Worm (Caenorhabditis elegans) whole organism, L3 larva: ENCODE data around the gene acr-3.
A peak's percentile ranks its signal among the peaks of the same experiment; 100 is the strongest.

Experiments
- ama-1 ChIP-seq: fragments of 150-350 bp; optimal IDR thresholded peaks from 2 replicates; lab custom pipeline; 2018
- nhr-237 ChIP-seq: fragments of 150-350 bp; optimal IDR thresholded peaks from 2 replicates; lab custom pipeline; 2014; ENCODE audit warnings: missing biosample characterization, missing genetic modification characterization
- snpc-4 ChIP-seq: fragments of 150-350 bp; optimal IDR thresholded peaks from 2 replicates; lab custom pipeline; 2014; ENCODE audit warnings: missing biosample characterization, missing genetic modification characterization
- unc-62 ChIP-seq: fragments of 150-350 bp; sonication (generic microtip); optimal IDR thresholded peaks from 4 replicates; lab custom pipeline; 2014; ENCODE audit warnings: missing biosample characterization, missing genetic modification reagents, missing genetic modification characterization
- ztf-11 ChIP-seq: fragments of 150-350 bp; optimal IDR thresholded peaks from 2 replicates; lab custom pipeline; 2014; ENCODE audit warnings: missing biosample characterization, missing genetic modification characterization

DNA sequence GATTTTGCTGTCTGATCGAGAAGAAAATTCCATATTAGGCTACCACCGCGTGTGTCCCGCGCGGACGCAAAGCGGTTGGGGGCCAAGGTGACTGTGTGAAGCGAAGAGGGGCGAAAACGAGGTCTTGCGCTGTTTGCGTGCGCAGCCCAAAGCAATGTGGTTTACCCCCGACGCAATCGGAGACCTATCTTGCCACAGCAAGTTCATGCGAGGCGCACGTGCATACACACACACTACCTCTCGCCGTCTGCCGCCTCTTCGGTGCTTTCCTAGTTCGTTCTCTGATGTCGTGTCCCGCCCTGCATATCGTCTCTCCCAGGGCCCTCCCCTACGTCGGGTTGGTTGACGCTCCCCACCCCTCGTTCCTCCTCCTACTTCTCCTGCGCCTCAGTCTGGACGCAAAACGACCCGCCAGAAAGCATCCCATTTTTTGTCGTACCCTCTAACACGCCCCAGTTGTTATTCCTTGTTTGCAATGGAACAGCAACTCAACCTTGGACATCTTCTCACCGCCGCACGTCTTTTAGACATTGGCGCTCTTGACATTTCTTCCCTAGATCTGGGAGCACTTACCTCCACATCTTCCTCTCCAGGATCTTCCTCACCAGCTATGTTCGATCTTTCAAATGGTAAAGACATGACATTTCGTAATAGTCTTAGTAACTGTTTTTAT is 32.8 kb downstream of the acr-3 start, which contains the start of gene mdl-1:
- no peak for TF ChIP-seq ztf-11 (tag; lab: Kevin White, UChicago)
- peak; percentile 71 for TF ChIP-seq snpc-4 (tag; lab: Kevin White, UChicago)
- TF ChIP-seq nhr-237 (tag; lab: Kevin White, UChicago) = no peak
- peak; percentile 95 for TF ChIP-seq ama-1 (lab: Kevin White, UChicago)
- TF ChIP-seq unc-62 (GFP tag; lab: Kevin White, UChicago) = peak; percentile 74
